Worm (Caenorhabditis elegans) whole organism, L4/young adult: ENCODE measurements around the gene Y69F12A.1.
"Not testable (repeated sequence)": the region's sequence is repeated elsewhere in the genome, so short reads cannot be mapped to it uniquely, and the experiment has no call there.

Source experiments
- W03F9.2 ChIP-seq: fragments of 150-350 bp; optimal IDR thresholded peaks from 2 replicates; lab custom pipeline; 2014; ENCODE audit warnings: missing biosample characterization, missing genetic modification characterization
- dao-5 ChIP-seq: sonication (generic microtip); optimal IDR thresholded peaks from 2 replicates; lab custom pipeline; 2016; ENCODE audit warnings: missing genotype, missing genetic modification characterization, moderate library complexity, missing compliant biosample characterization
- him-1 ChIP-seq: sonication (generic microtip); optimal IDR thresholded peaks from 2 replicates; lab custom pipeline; 2016; ENCODE audit warnings: missing genotype, missing genetic modification reagents, missing genetic modification characterization, missing compliant biosample characterization

- TF ChIP-seq dao-5, W03F9.2, him-1 (tag; lab: Kevin White, UChicago): not testable (repeated sequence)
Observed at ce11 chrIII:7468980-7469379, 12.2 kb downstream of the Y69F12A.1 start, which contains the start of gene H14A12.5.
